In genomic region chrX:20158943-20159385, dm6 we compare ENCODE assay signal across 4 fruit fly cellular contexts.
TF ChIP-seq lines count a peak whose summit lies in the region.

No protein-coding gene starts in this region.

TF ChIP-seq in whole organism, adult, 20 proteins besides CTCF, POLR2A, EP300 and RAD21 (continued from another document):
- TF ChIP-seq CG14711 (tag; optimal IDR thresholded peaks at IDR 0.05; lab: Kevin White, UChicago) (no peak), Clk (GFP tag; optimal IDR thresholded peaks at IDR 0.05; lab: Kevin White, UChicago) (no peak)

TF ChIP-seq in whole organism, embryonic, 481 proteins besides CTCF, POLR2A, EP300 and RAD21 (continued from another document):
- TF ChIP-seq CG4360 (GFP tag; IDR thresholded peaks at IDR 0.05; lab: Robert Waterston, UW) (peak; percentile 94), Awh (GFP tag; IDR thresholded peaks at IDR 0.05; lab: Robert Waterston, UW) (no peak), yki (optimal IDR thresholded peaks at IDR 0.05; lab: Kevin White, UChicago) (peak; percentile 23), Vsx1 (GFP tag; optimal IDR thresholded peaks at IDR 0.05; lab: Kevin White, UChicago) (peak; percentile 0), lbe (GFP tag; optimal IDR thresholded peaks at IDR 0.05; lab: Kevin White, UChicago) (peak; percentile 21), ftz-f1 (GFP tag; optimal IDR thresholded peaks at IDR 0.05; lab: Kevin White, UChicago) (no peak), nom (GFP tag; optimal IDR thresholded peaks at IDR 0.05; lab: Kevin White, UChicago) (peak; percentile 50), cg (GFP tag; optimal IDR thresholded peaks at IDR 0.05; lab: Kevin White, UChicago) (no peak), Pdp1 (GFP tag; optimal IDR thresholded peaks at IDR 0.05; lab: Kevin White, UChicago) (peak in 1 of 2 experiments; percentile 87), CG1832 (GFP tag; optimal IDR thresholded peaks at IDR 0.05; lab: Kevin White, UChicago) (peak; percentile 94), sd (tag; optimal IDR thresholded peaks at IDR 0.05; lab: Kevin White, UChicago) (peak; percentile 7), Deaf1 (tag; optimal IDR thresholded peaks at IDR 0.05; lab: Kevin White, UChicago) (no peak), exex (tag; optimal IDR thresholded peaks at IDR 0.05; lab: Kevin White, UChicago) (peak; percentile 47), CG34376 (GFP tag; optimal IDR thresholded peaks at IDR 0.05; lab: Kevin White, UChicago) (peak; percentile 46), grn (GFP tag; optimal IDR thresholded peaks at IDR 0.05; lab: Kevin White, UChicago) (peak; percentile 71)

TF ChIP-seq in whole organism, prepupa, 60 proteins besides CTCF, POLR2A, EP300 and RAD21 (continued from another document):
- peak; percentile 29 for TF ChIP-seq Ets96B (tag; optimal IDR thresholded peaks at IDR 0.05; lab: Kevin White, UChicago)
- TF ChIP-seq CG11294 (GFP tag; IDR thresholded peaks at IDR 0.05; lab: Robert Waterston, UW): no peak
- peak in 1 of 2 experiments; percentile 16 for TF ChIP-seq salr (GFP tag; optimal IDR thresholded peaks at IDR 0.05; lab: Kevin White, UChicago)
- peak; percentile 28 for TF ChIP-seq Eip75B (GFP tag; optimal IDR thresholded peaks at IDR 0.05; lab: Kevin White, UChicago)
- peak; percentile 23 for TF ChIP-seq CG10669 (GFP tag; optimal IDR thresholded peaks at IDR 0.05; lab: Kevin White, UChicago)
- TF ChIP-seq CG3032 (tag; optimal IDR thresholded peaks at IDR 0.05; lab: Kevin White, UChicago): peak; percentile 7
- TF ChIP-seq dac (GFP tag; optimal IDR thresholded peaks at IDR 0.05; lab: Kevin White, UChicago): peak; percentile 34
- TF ChIP-seq Sox14 (GFP tag; optimal IDR thresholded peaks at IDR 0.05; lab: Kevin White, UChicago): peak; percentile 67
- no peak for TF ChIP-seq Hr39 (GFP tag; optimal IDR thresholded peaks at IDR 0.05; lab: Kevin White, UChicago)
- peak; percentile 15 for TF ChIP-seq Lpt (GFP tag; optimal IDR thresholded peaks at IDR 0.05; lab: Kevin White, UChicago)
- peak; percentile 28 for TF ChIP-seq CG32006 (GFP tag; optimal IDR thresholded peaks at IDR 0.05; lab: Kevin White, UChicago)
- peak; percentile 40 for TF ChIP-seq dsx (GFP tag; optimal IDR thresholded peaks at IDR 0.05; lab: Kevin White, UChicago; ENCODE audit: poor library complexity, severe bottlenecking)
- TF ChIP-seq CG8632 (GFP tag; optimal IDR thresholded peaks at IDR 0.05; lab: Kevin White, UChicago): peak; percentile 12
- peak; percentile 75 for TF ChIP-seq eg (GFP tag; IDR thresholded peaks at IDR 0.05; lab: Robert Waterston, UW)
- no peak for TF ChIP-seq Eip93F (GFP tag; optimal IDR thresholded peaks at IDR 0.05; lab: Kevin White, UChicago)
- no peak for TF ChIP-seq Ets21C (GFP tag; optimal IDR thresholded peaks at IDR 0.05; lab: Kevin White, UChicago)
- peak; percentile 47; the same call in 1 of the 3 replicates for TF ChIP-seq CG8119 (GFP tag; IDR thresholded peaks at IDR 0.05; lab: Robert Waterston, UW)
- peak; percentile 21 for TF ChIP-seq CG1621 (tag; optimal IDR thresholded peaks at IDR 0.05; lab: Kevin White, UChicago)
- no peak for TF ChIP-seq Smox (GFP tag; optimal IDR thresholded peaks at IDR 0.05; lab: Kevin White, UChicago)
- peak; percentile 38 to 70 for TF ChIP-seq ss (GFP tag; optimal IDR thresholded peaks at IDR 0.05; lab: Kevin White, UChicago)
- no peak for TF ChIP-seq CG31627 (GFP tag; optimal IDR thresholded peaks at IDR 0.05; lab: Kevin White, UChicago)
- TF ChIP-seq CG9139 (GFP tag; optimal IDR thresholded peaks at IDR 0.05; lab: Kevin White, UChicago): peak; percentile 32
- TF ChIP-seq fd59A (GFP tag; optimal IDR thresholded peaks at IDR 0.05; lab: Kevin White, UChicago): no peak
- peak; percentile 52 for TF ChIP-seq Eip78C (GFP tag; lab: Kevin White, UChicago)
- TF ChIP-seq CG10631 (GFP tag; optimal IDR thresholded peaks at IDR 0.05; lab: Kevin White, UChicago): no peak

TF ChIP-seq in whole organism, pupa, 21 proteins besides CTCF, POLR2A, EP300 and RAD21 (continued from another document):
- TF ChIP-seq Snoo (tag; optimal IDR thresholded peaks at IDR 0.05; lab: Kevin White, UChicago) (peak; percentile 42), CG32121 (GFP tag; IDR thresholded peaks at IDR 0.05; lab: Robert Waterston, UW) (peak; percentile 48; the same call in 1 of the 2 replicates), CG8301 (tag; optimal IDR thresholded peaks at IDR 0.05; lab: Kevin White, UChicago) (peak; percentile 14)
TF ChIP-seq in whole organism, pupa: peak in this region for 17.
